Fruit fly (Drosophila melanogaster): ENCODE data around the gene mRpS33.

DNA sequence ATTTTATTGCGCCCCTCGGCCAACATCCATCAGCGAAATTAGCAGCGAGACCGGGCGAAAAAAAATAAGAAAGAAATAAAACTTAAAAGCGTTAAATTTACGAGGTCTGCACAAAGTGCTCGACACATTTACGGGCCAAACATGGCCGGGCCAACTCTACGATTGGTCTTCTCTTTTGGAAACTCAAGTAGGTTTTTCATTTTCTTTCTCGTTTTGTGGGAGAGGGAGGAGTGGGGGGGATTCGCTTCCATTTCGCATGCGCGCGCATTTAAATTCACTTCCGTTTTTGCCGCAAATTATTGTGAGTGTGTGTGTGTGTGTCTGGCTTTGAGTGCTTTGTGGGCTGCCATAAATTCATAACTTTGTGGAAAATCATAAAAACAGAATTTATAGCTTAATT, 8.9 kb downstream of the mRpS33 start:
- TF ChIP-seq CG8478 (optimal IDR thresholded peaks at IDR 0.05) (no peak), CTCF (optimal IDR thresholded peaks at IDR 0.05) (no peak)
